Fruit fly (Drosophila melanogaster): ENCODE measurements around the gene CG14143.

Gene CG14143

DNA sequence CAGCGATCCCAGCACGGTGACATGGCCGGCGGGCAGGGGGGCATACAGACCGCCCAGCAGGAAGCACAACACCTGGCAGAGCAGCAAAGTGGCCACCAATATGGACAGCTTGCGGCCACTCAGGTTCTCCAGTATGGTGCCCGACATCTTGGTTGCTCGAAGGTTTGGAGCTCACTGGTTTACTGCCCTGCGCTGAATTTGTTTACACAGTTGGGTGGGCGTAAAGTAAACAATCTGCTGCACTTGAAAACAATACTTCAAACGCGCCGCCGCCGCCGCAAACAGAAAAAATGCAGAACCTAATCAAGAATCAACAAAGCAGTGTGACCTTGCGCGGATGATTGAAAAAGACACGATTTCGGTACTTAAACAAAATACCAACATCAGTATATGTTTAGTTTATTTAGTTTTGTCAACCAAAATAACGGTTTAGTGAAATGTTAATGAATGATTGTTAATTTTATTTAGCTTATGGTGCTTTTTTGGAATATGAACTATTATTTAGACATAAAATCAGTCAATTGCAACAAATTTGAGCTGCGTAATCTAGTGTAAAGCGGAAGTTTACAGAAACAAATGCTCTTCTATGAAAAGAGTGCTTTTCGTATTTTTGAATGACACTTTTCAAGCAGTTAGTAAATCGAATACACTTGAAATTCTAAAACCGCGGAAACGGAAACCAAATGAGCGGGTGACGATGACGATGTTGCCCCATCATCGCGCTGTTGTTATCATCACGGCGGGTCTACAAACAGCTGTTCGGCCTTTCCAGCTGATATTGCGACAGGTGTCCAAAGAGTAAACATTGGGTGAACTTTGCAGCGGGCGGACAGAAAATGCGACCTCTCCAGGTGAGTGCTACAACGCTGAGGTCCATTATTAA lies 34.8 kb downstream of the CG14143 start, which contains the start of the genes wls and Adck5 (continued):
- TF ChIP-seq lab (GFP tag; optimal IDR thresholded peaks at IDR 0.05) (peak; percentile 85), unc-4 (GFP tag; IDR thresholded peaks at IDR 0.05; ENCODE audit: partially characterized antibody) (no peak), D19B (GFP tag; optimal IDR thresholded peaks at IDR 0.05) (no peak), CG10565 (GFP tag; optimal IDR thresholded peaks at IDR 0.05) (no peak), CG9932 (GFP tag; IDR thresholded peaks at IDR 0.05) (no peak), chm (GFP tag; IDR thresholded peaks at IDR 0.05) (peak; percentile 17; the same call in 1 of the 2 replicates), CG8089 (GFP tag; optimal IDR thresholded peaks at IDR 0.05) (peak; percentile 67), schlank (tag; optimal IDR thresholded peaks at IDR 0.05) (peak; percentile 71), sd (tag; optimal IDR thresholded peaks at IDR 0.05) (no peak), gsb (GFP tag; IDR thresholded peaks at IDR 0.05) (no peak), HLHmδ (GFP tag; optimal IDR thresholded peaks at IDR 0.05) (peak; percentile 44), phol (tag; optimal IDR thresholded peaks at IDR 0.05) (peak; percentile 37), Nf-YC (tag; optimal IDR thresholded peaks at IDR 0.05) (no peak), CG9797 (GFP tag; optimal IDR thresholded peaks at IDR 0.05) (peak; percentile 70), hb (GFP tag; IDR thresholded peaks at IDR 0.05; ENCODE audit: partially characterized antibody) (no peak), CG8924 (tag; optimal IDR thresholded peaks at IDR 0.05) (peak; percentile 17), caup (GFP tag; optimal IDR thresholded peaks at IDR 0.05; ENCODE audit: severe bottlenecking) (peak; percentile 83), Ravus (GFP tag; IDR thresholded peaks at IDR 0.05) (no peak), Hand (GFP tag; optimal IDR thresholded peaks at IDR 0.05) (no peak), CG3065 (GFP tag; optimal IDR thresholded peaks at IDR 0.05) (no peak), CG18599 (GFP tag; optimal IDR thresholded peaks at IDR 0.05) (peak; percentile 61), hth (optimal IDR thresholded peaks at IDR 0.05) (no peak), CG3838 (GFP tag; optimal IDR thresholded peaks at IDR 0.05) (no peak), twi (tag; optimal IDR thresholded peaks at IDR 0.05) (no peak), CG13123 (GFP tag; optimal IDR thresholded peaks at IDR 0.05) (peak; percentile 10), CG11456 (GFP tag; IDR thresholded peaks at IDR 0.05) (peak; percentile 43; the same call in 1 of the 3 replicates), H2.0 (GFP tag; IDR thresholded peaks at IDR 0.05) (0 out of 2 replicates have a peak, but pooled peaks have one; percentile 16), CG31441 (GFP tag; IDR thresholded peaks at IDR 0.05) (peak; percentile 44; the same call in 1 of the 2 replicates), kah (GFP tag; optimal IDR thresholded peaks at IDR 0.05) (peak; percentile 92), hkb (optimal IDR thresholded peaks at IDR 0.05) (no peak), hkb (GFP tag; IDR thresholded peaks at IDR 0.05) (peak; percentile 69), klu (GFP tag; IDR thresholded peaks at IDR 0.05) (no peak), zfh1 (GFP tag; IDR thresholded peaks at IDR 0.05) (peak; percentile 40; the same call in 1 of the 3 replicates), CG18011 (GFP tag; optimal IDR thresholded peaks at IDR 0.05) (peak; percentile 27), CG34376 (GFP tag; optimal IDR thresholded peaks at IDR 0.05) (peak; percentile 59), CG11723 (GFP tag; optimal IDR thresholded peaks at IDR 0.05) (peak; percentile 45), Bteb2 (GFP tag; optimal IDR thresholded peaks at IDR 0.05) (peak; percentile 44), CG8281 (tag; optimal IDR thresholded peaks at IDR 0.05) (peak; percentile 15), Ada2b (GFP tag; IDR thresholded peaks at IDR 0.05) (0 out of 2 replicates have a peak, but pooled peaks have one; percentile 5), gem (tag; optimal IDR thresholded peaks at IDR 0.05) (no peak), Hmr (GFP tag; optimal IDR thresholded peaks at IDR 0.05) (peak; percentile 81), CG10959 (GFP tag; IDR thresholded peaks at IDR 0.05) (no peak), Hmx (GFP tag; optimal IDR thresholded peaks at IDR 0.05) (no peak), da (GFP tag; optimal IDR thresholded peaks at IDR 0.05) (no peak), CG6813 (GFP tag; optimal IDR thresholded peaks at IDR 0.05) (peak; percentile 67), insv (GFP tag; optimal IDR thresholded peaks at IDR 0.05) (peak in 1 of 2 experiments; percentile 70), sna (GFP tag; IDR thresholded peaks at IDR 0.05; ENCODE audit: partially characterized antibody) (peak; percentile 31; the same call in 1 of the 2 replicates), az2 (GFP tag; optimal IDR thresholded peaks at IDR 0.05) (no peak)

All from whole organism, embryonic.